Fruit fly (Drosophila melanogaster) whole organism, larva: ENCODE measurements around the gene PIG-S.

ENCODE experiments used
- noc ChIP-seq: fragments of 200-800 bp; sonication (Bioruptor generic); optimal IDR thresholded peaks from 3 replicates; lab custom pipeline; 2019; ENCODE audit warnings: missing biosample characterization, mild to moderate bottlenecking, missing genetic modification characterization, moderate library complexity

The PIG-S gene

DNA sequence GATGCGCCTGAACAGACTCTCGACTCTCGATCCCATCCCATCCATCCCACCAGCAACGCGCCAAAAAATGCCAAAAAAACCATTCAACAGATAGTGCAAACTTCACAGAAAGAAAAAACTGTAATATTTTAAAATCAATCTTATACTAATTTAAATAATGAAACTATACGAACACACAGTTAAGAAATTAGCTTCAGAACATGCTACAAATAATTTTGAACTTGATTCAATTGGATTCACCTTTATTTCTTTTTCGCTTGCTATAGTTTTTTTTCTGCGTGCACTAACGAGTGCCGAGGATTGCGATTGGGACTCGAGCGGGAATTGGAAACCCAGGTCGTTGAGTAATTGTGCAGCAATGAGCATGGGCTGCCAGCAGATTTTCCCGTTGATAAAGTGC lies 9.6 kb downstream of the PIG-S start:
- no peak for TF ChIP-seq noc

DNA sequence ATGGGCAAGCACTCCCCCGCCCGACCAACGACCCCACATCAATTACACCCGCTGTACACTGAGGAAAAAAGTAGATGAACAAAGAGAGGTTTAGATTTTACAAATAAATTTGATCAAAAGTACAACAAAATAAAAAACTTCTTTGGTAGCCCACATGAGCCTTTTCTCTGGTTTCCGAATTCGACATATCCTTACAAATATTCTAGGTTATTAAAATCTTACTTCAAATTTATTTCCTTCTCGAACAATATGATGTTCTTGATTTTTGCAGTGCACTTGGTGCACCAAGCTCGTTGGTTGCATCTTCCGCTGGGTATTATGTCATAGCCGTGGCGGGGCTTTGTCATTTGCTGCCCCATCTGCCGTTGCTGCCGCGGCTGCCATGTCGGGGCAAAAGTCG lies 11.0 kb downstream of the PIG-S start:
- TF ChIP-seq noc: no peak

- TF ChIP-seq noc: no peak
Measured at dm6 chr3R:24905959-24906634, 11.6 kb downstream of the PIG-S start, which contains the start of gene CG13643. Gene CG13643 (minus strand): TSS chr3R:24906004.

DNA sequence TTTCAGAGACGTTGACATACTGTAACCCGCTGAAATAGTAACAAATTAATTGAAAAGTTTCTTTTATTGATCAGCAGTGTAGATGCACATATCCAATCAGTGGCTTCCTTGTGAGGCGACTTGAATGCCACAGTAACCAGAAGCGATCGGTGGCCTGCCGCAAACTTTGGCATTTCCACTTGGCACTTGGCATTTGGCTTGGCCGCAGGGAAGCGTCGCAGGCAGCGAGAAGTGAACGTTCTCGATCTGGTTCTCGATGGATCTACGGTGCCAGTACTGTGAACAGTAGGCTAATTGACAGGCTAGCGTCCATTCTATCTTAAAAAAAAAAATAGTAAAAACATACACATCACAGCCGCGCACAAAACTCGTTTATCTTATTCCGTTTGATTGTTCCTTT lies 16.8 kb downstream of the PIG-S start, which contains the start of gene CG10845:
Gene CG10845, plus strand, starts transcription at position 301 of the 400 bp plus-strand sequence.
- no peak for TF ChIP-seq noc

DNA sequence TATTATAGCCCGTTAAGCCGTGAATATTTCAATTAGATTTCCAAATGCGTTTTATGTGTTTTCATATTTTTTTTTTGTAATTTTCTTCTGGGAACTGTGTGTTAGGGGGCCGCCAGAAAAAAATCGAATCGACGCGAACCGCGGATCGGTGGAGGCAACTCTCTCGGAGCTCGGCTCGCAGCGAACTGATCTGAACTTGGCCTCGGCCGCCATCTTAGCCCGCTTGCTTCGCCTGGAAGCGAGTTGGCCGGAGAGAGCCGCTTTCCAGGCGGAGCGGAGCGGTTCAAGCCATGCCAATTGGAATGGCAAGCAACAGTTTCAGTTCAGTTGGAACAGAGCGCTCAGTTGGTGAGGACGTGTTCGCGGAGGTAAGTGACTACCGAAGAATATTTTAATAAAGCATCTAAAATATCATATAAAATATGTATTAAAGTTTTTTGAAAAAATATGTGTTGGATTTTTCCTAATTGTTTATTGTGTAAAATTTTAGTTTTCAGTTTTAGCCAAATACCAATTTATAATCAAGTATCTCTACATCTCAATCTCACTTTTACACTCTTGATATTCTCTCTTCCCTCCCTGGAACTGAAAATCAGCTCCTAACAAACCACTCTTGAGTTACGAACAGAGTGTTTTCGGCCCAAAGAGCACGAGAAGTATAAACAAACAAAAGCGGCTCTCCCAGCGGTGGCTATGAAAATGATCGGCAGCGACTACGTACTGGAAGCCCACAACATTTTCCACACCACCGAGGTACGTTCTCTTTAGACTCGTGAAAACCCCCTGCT lies 23.1 kb downstream of the PIG-S start, which contains the start of the genes CG31121 and CG11069:
Gene CG31121, minus strand, starts transcription at position 187 of the 788 bp plus-strand sequence.
Gene CG11069, plus strand, starts transcription at position 324 of the 788 bp plus-strand sequence.
- no peak for TF ChIP-seq noc

DNA sequence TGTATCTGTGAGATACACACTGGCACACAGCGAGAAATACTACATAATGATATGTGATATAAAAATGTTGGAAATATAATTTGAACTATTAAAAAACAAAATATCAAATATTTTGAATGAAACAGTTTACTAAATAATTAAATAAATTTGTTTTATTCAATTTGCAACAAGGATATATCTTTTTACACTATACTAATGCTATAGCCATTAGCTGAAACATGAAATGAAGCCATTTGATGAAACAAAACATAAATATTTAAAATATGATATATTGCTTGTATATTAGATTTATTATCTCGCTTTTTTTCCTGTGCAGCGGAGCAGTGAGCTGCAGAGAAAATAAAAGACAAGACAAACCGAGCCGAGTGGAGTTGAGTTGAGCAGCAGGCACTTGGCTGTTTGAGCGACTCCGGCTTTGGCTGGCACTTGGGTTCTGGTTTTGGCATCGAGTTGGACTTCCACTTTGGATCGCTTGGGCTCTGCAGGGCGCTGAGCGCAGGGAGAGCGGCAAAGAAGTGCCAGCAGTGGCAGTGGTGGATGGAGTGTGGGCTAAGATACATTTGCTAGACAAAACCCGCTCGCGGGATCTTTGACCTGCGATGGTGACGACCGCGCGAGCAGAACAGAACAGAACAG lies 24.2 kb downstream of the PIG-S start:
- peak; percentile 91 for TF ChIP-seq noc

- peak; percentile 21 for TF ChIP-seq noc
Measured at dm6 chr3R:24890919-24891318, 26.7 kb downstream of the PIG-S start.

- TF ChIP-seq noc: no peak
Measured at dm6 chr3R:24890217-24890616, 27.4 kb downstream of the PIG-S start.

DNA sequence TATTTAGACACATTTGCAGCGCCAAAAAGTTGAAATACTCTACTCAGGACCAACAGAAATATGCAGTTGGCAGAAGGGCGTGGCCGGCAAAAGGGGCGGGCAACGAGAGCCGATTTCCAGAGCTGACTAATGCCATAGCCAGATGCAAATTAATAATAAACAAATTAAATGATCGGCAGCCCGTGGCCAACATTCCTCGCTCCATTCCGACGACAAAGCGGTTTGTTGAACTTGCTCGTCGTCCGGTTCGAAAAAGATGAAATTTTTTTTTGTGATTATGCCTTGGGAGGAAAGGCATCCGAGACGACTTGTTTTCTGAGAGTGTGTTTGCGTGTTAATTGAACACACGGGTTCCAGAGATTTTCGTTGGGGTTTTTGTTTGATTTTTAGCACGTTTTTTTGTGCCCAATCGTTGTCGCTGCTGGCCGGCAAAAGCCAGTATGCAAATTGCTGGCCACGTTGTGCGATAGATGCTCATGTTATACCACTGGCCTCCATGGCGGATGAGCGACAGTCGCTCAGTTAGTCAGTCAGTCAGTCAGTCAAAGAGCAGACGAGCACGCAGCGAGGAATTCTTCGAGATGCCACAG lies 28.3 kb downstream of the PIG-S start:
- TF ChIP-seq noc: no peak

dm6 chr3R:24888418-24888817 lies 29.2 kb downstream of the PIG-S start:
- no peak for TF ChIP-seq noc

dm6 chr3R:24886470-24886869 lies 31.2 kb downstream of the PIG-S start:
- TF ChIP-seq noc: no peak

dm6 chr3R:24878655-24879054 lies 39.0 kb downstream of the PIG-S start:
- no peak for TF ChIP-seq noc

- no peak for TF ChIP-seq noc
Measured at dm6 chr3R:24876843-24877457, 40.7 kb downstream of the PIG-S start, which contains the start of the genes CG11089 and CG31381. Gene CG11089 (plus strand): TSS chr3R:24877045. Gene CG31381 (plus strand): TSS chr3R:24877045.

- peak; percentile 41 for TF ChIP-seq noc
Measured at dm6 chr3R:24875939-24876842, 41.5 kb downstream of the PIG-S start, which contains the start of gene CG3744. Gene CG3744 (minus strand): TSS chr3R:24876654.
